Fruit fly (Drosophila melanogaster) whole organism, adult: Measurements from ENCODE around the gene CG3999.

Experiments used
- CG5204 ChIP-seq: fragments of 200-800 bp; sonication (Bioruptor generic); optimal IDR thresholded peaks from 2 replicates; lab custom pipeline; 2016; ENCODE audit warnings: missing biosample characterization, missing genetic modification characterization
- CG7045 ChIP-seq: fragments of 200-800 bp; sonication (Bioruptor generic); optimal IDR thresholded peaks from 2 replicates; lab custom pipeline; 2017; ENCODE audit warnings: missing biosample characterization, mild to moderate bottlenecking, missing genetic modification characterization
- kay ChIP-seq: fragments of 200-800 bp; sonication (Bioruptor generic); peaks from one replicate; lab custom pipeline; 2016; ENCODE audit warnings: missing biosample characterization, missing genetic modification characterization, borderline replicate concordance
- pad ChIP-seq: fragments of 200-800 bp; sonication (Bioruptor generic); optimal IDR thresholded peaks from 3 replicates; lab custom pipeline; 2017; ENCODE audit warnings: missing biosample characterization, missing genetic modification characterization, mild to moderate bottlenecking, moderate library complexity, missing genetic modification reagents
- toe ChIP-seq: fragments of 200-800 bp; sonication (Bioruptor generic); optimal IDR thresholded peaks from 2 replicates; lab custom pipeline; 2016; ENCODE audit warnings: missing biosample characterization, missing genetic modification characterization

dm6 chr3R:10227990-10228389 lies 23.3 kb upstream of the CG3999 start:
- TF ChIP-seq CG5204 (GFP tag; lab: Kevin White, UChicago) (peak; percentile 15), pad (no peak), kay (no peak), CG7045 (GFP tag; lab: Kevin White, UChicago) (peak; percentile 27), toe (GFP tag; lab: Kevin White, UChicago) (no peak)
